Worm (Caenorhabditis elegans) whole organism, L3 larva: Measurements from ENCODE around the gene mtq-2.

ENCODE experiments used
- R02D3.7 ChIP-seq: fragments of 150-350 bp; optimal IDR thresholded peaks from 2 replicates; lab custom pipeline; 2014; ENCODE audit warnings: missing biosample characterization, missing genetic modification characterization
- ama-1 ChIP-seq: fragments of 150-350 bp; optimal IDR thresholded peaks from 2 replicates; lab custom pipeline; 2018
- ceh-82 ChIP-seq: fragments of 150-350 bp; optimal IDR thresholded peaks from 2 replicates; lab custom pipeline; 2014; ENCODE audit warnings: missing biosample characterization, missing genetic modification characterization
- fkh-10 ChIP-seq: sonication (generic microtip); optimal IDR thresholded peaks from 2 replicates; lab custom pipeline; 2017; ENCODE audit warnings: missing biosample characterization, missing genetic modification reagents, missing genetic modification characterization
- jun-1 ChIP-seq: fragments of 150-350 bp; optimal IDR thresholded peaks from 2 replicates; lab custom pipeline; 2014; ENCODE audit warnings: missing biosample characterization, missing genetic modification reagents, missing genetic modification characterization
- mml-1 ChIP-seq: fragments of 150-350 bp; sonication (generic microtip); optimal IDR thresholded peaks from 3 replicates; lab custom pipeline; 2014; ENCODE audit warnings: missing biosample characterization, missing genetic modification characterization
- nhr-11 ChIP-seq: fragments of 150-350 bp; optimal IDR thresholded peaks from 2 replicates; lab custom pipeline; 2014; ENCODE audit warnings: missing biosample characterization, missing genetic modification characterization
- nhr-25 ChIP-seq: sonication (generic microtip); optimal IDR thresholded peaks from 2 replicates; lab custom pipeline; 2017; ENCODE audit warnings: missing biosample characterization, missing genetic modification characterization
- nhr-76 ChIP-seq: fragments of 150-350 bp; sonication (generic microtip); optimal IDR thresholded peaks from 5 replicates; lab custom pipeline; 2014; ENCODE audit warnings: missing biosample characterization, missing genetic modification characterization
- pqm-1 ChIP-seq: fragments of 150-350 bp; optimal IDR thresholded peaks from 2 replicates; lab custom pipeline; 2017; ENCODE audit warnings: missing biosample characterization, missing genetic modification characterization, inconsistent platforms
- snpc-4 ChIP-seq: fragments of 150-350 bp; optimal IDR thresholded peaks from 2 replicates; lab custom pipeline; 2014; ENCODE audit warnings: missing biosample characterization, missing genetic modification characterization
- ztf-11 ChIP-seq: fragments of 150-350 bp; optimal IDR thresholded peaks from 2 replicates; lab custom pipeline; 2014; ENCODE audit warnings: missing biosample characterization, missing genetic modification characterization
- ztf-4 ChIP-seq: fragments of 150-350 bp; optimal IDR thresholded peaks from 2 replicates; lab custom pipeline; 2014; ENCODE audit warnings: missing biosample characterization, missing genetic modification characterization

ce11 chrII:2152455-2152854 lies 36.8 kb downstream of the mtq-2 start:
- TF ChIP-seq snpc-4 (tag; lab: Kevin White, UChicago): no peak
- TF ChIP-seq nhr-11 (tag; lab: Kevin White, UChicago): no peak
- no peak for TF ChIP-seq nhr-76 (tag; lab: Kevin White, UChicago)
- TF ChIP-seq ztf-4 (tag; lab: Kevin White, UChicago): no peak
- no peak for TF ChIP-seq jun-1 (tag; lab: Kevin White, UChicago)
- TF ChIP-seq pqm-1 (tag; lab: Kevin White, UChicago): peak; percentile 9
- TF ChIP-seq R02D3.7: no peak
- no peak for TF ChIP-seq ama-1 (lab: Kevin White, UChicago)
- no peak for TF ChIP-seq ceh-82 (tag; lab: Kevin White, UChicago)
- TF ChIP-seq mml-1 (tag; lab: Kevin White, UChicago): no peak
- TF ChIP-seq nhr-25: no peak
- TF ChIP-seq ztf-11: no peak
- TF ChIP-seq fkh-10 (GFP tag; lab: Kevin White, UChicago): no peak
